Fruit fly (Drosophila melanogaster) whole organism, embryonic: Measurements from ENCODE around the gene CG43294.

ENCODE experiments used
- CG10274 ChIP-seq: fragments of 200-800 bp; sonication (Bioruptor generic); optimal IDR thresholded peaks from 3 replicates; lab custom pipeline; 2017; ENCODE audit warnings: missing biosample characterization, mild to moderate bottlenecking, missing genetic modification characterization
- CG11247 ChIP-seq: fragments of 200-800 bp; sonication (Bioruptor generic); IDR thresholded peaks from 2 replicates; pipeline ENCODE4 v1.3.6; 2022; ENCODE audit warnings: missing biosample characterization, missing genetic modification characterization
- CG14014 ChIP-seq: fragments of 200-800 bp; sonication (Bioruptor generic); IDR thresholded peaks from 2 replicates; pipeline ENCODE4 v1.3.6; 2022; ENCODE audit warnings: missing biosample characterization, missing genetic modification characterization
- CG14860 ChIP-seq: fragments of 200-800 bp; sonication (Bioruptor generic); IDR thresholded peaks from 3 replicates; pipeline ENCODE4 v1.3.6; 2022; ENCODE audit warnings: missing biosample characterization, missing genetic modification characterization; ENCODE audit not compliant: partially characterized antibody
- CG14965 ChIP-seq: fragments of 200-800 bp; sonication (Bioruptor generic); optimal IDR thresholded peaks from 2 replicates; lab custom pipeline; 2016; ENCODE audit warnings: missing biosample characterization, missing genetic modification characterization, borderline replicate concordance
- CG15073 ChIP-seq: fragments of 200-800 bp; sonication (Bioruptor generic); optimal IDR thresholded peaks from 2 replicates; lab custom pipeline; 2016; ENCODE audit warnings: missing biosample characterization, missing genetic modification characterization
- CG1603 ChIP-seq: fragments of 200-800 bp; sonication (Bioruptor generic); optimal IDR thresholded peaks from 2 replicates; lab custom pipeline; 2019; ENCODE audit warnings: missing biosample characterization, mild to moderate bottlenecking, missing genetic modification characterization, moderate library complexity
- CG16815 ChIP-seq: fragments of 200-800 bp; sonication (Bioruptor generic); optimal IDR thresholded peaks from 3 replicates; lab custom pipeline; 2017; ENCODE audit warnings: missing biosample characterization, mild to moderate bottlenecking, missing genetic modification characterization
- CG17568 ChIP-seq: fragments of 200-800 bp; sonication (Bioruptor generic); optimal IDR thresholded peaks from 2 replicates; lab custom pipeline; 2018; ENCODE audit warnings: missing biosample characterization, mild to moderate bottlenecking, missing genetic modification characterization, moderate library complexity
- CG1832 ChIP-seq: fragments of 200-800 bp; sonication (Bioruptor generic); optimal IDR thresholded peaks from 2 replicates; lab custom pipeline; 2017; ENCODE audit warnings: missing biosample characterization, mild to moderate bottlenecking, missing genetic modification characterization, inconsistent platforms
- CG18764 ChIP-seq: fragments of 200-800 bp; sonication (Bioruptor generic); optimal IDR thresholded peaks from 3 replicates; lab custom pipeline; 2016; ENCODE audit warnings: missing biosample characterization, missing genetic modification characterization
- CG6683 ChIP-seq: fragments of 200-800 bp; sonication (Bioruptor generic); optimal IDR thresholded peaks from 2 replicates; lab custom pipeline; 2017; ENCODE audit warnings: missing biosample characterization, mild to moderate bottlenecking, missing genetic modification characterization, missing genetic modification reagents
- CG7271 ChIP-seq: fragments of 200-800 bp; sonication (Bioruptor generic); optimal IDR thresholded peaks from 2 replicates; lab custom pipeline; 2018; ENCODE audit warnings: missing biosample characterization, mild to moderate bottlenecking, missing genetic modification characterization, moderate library complexity
- CG7987 ChIP-seq: fragments of 200-800 bp; sonication (Bioruptor generic); optimal IDR thresholded peaks from 2 replicates; lab custom pipeline; 2018; ENCODE audit warnings: missing biosample characterization, mild to moderate bottlenecking, missing genetic modification characterization, moderate library complexity
- CG8359 ChIP-seq: fragments of 200-800 bp; sonication (Bioruptor generic); optimal IDR thresholded peaks from 2 replicates; lab custom pipeline; 2017; ENCODE audit warnings: missing biosample characterization, mild to moderate bottlenecking, missing genetic modification characterization, borderline replicate concordance
- CG8478 ChIP-seq: fragments of >200 bp; optimal IDR thresholded peaks from 2 replicates; lab custom pipeline; 2018
- CG8944 ChIP-seq: fragments of 200-800 bp; sonication (Bioruptor generic); optimal IDR thresholded peaks from 3 replicates; lab custom pipeline; 2016; ENCODE audit warnings: missing biosample characterization, missing genetic modification characterization
- CHES-1-like ChIP-seq: fragments of 200-800 bp; sonication (Bioruptor generic); optimal IDR thresholded peaks from 2 replicates; lab custom pipeline; 2016; ENCODE audit warnings: missing biosample characterization, missing genetic modification characterization
- D ChIP-seq, 2 experiments: fragments of 200-800 bp in 1 of 2; fragments of >200 bp in 1 of 2; sonication (Bioruptor generic) in 1 of 2; optimal IDR thresholded peaks; 2 replicates in 1 of 2; 3 replicates in 1 of 2; lab custom pipeline; 2017; ENCODE audit warnings: mild to moderate bottlenecking in 1 of 2, missing biosample characterization in 1 of 2, missing genetic modification characterization in 1 of 2, missing genetic modification reagents in 1 of 2
- Doc2 ChIP-seq: fragments of 200-800 bp; sonication (Bioruptor generic); IDR thresholded peaks from 2 replicates; pipeline ENCODE4 v1.3.6; 2022; ENCODE audit warnings: missing biosample characterization, missing genetic modification characterization
- Dref ChIP-seq: fragments of 200-800 bp; sonication (Bioruptor generic); IDR thresholded peaks from 2 replicates; pipeline ENCODE4 v1.3.6; 2022; ENCODE audit warnings: missing biosample characterization, missing genetic modification characterization
- Hand ChIP-seq: fragments of 200-800 bp; sonication (Bioruptor generic); optimal IDR thresholded peaks from 2 replicates; lab custom pipeline; 2017; ENCODE audit warnings: mild to moderate bottlenecking, missing biosample characterization, missing genetic modification reagents, missing genetic modification characterization
- MBD-R2 ChIP-seq: fragments of 200-800 bp; sonication (Bioruptor generic); IDR thresholded peaks from 2 replicates; pipeline ENCODE4 v1.3.6; 2022; ENCODE audit warnings: missing biosample characterization, missing genetic modification characterization
- NFAT ChIP-seq: fragments of 200-800 bp; sonication (Bioruptor generic); IDR thresholded peaks from 2 replicates; pipeline ENCODE4 v1.3.6; 2022; ENCODE audit warnings: missing biosample characterization, missing genetic modification characterization
- Nf-YA ChIP-seq: fragments of 200-800 bp; sonication (Bioruptor generic); IDR thresholded peaks from 2 replicates; pipeline ENCODE4 v1.3.6; 2022; ENCODE audit warnings: missing biosample characterization, missing genetic modification characterization
- Pdp1 ChIP-seq, 2 experiments: fragments of 200-800 bp; sonication (Bioruptor generic); optimal IDR thresholded peaks; 3 replicates each; lab custom pipeline; 2016; ENCODE audit warnings: missing biosample characterization in 2 of 2, missing genetic modification characterization in 2 of 2, mild to moderate bottlenecking in 1 of 2, moderate library complexity in 1 of 2
- Rx ChIP-seq: fragments of 200-800 bp; sonication (Bioruptor generic); IDR thresholded peaks from 2 replicates; pipeline ENCODE4 v1.3.6; 2022; ENCODE audit warnings: missing biosample characterization, missing genetic modification characterization
- Six4 ChIP-seq: fragments of 200-800 bp; sonication (Bioruptor generic); optimal IDR thresholded peaks from 2 replicates; lab custom pipeline; 2016; ENCODE audit warnings: missing biosample characterization, missing genetic modification characterization
- TFAM ChIP-seq: fragments of 200-800 bp; sonication (Bioruptor generic); optimal IDR thresholded peaks from 2 replicates; lab custom pipeline; 2017; ENCODE audit warnings: missing biosample characterization, missing genetic modification characterization, inconsistent platforms
- ato ChIP-seq: fragments of 200-800 bp; sonication (Bioruptor generic); IDR thresholded peaks from 2 replicates; pipeline ENCODE4 v1.3.6; 2022; ENCODE audit warnings: missing biosample characterization, missing genetic modification characterization; ENCODE audit not compliant: partially characterized antibody
- bab2 ChIP-seq: fragments of 200-800 bp; sonication (Bioruptor generic); optimal IDR thresholded peaks from 2 replicates; lab custom pipeline; 2016; ENCODE audit warnings: missing biosample characterization, missing genetic modification characterization
- bcd ChIP-seq: fragments of 200-800 bp; sonication (Bioruptor generic); optimal IDR thresholded peaks from 2 replicates; lab custom pipeline; 2017; ENCODE audit warnings: missing biosample characterization, mild to moderate bottlenecking, missing genetic modification characterization
- cad ChIP-seq: fragments of >200 bp; optimal IDR thresholded peaks from 2 replicates; lab custom pipeline; 2017; ENCODE audit warnings: missing biosample characterization, missing genetic modification characterization
- dimm ChIP-seq: fragments of 200-800 bp; sonication (Bioruptor generic); IDR thresholded peaks from 2 replicates; pipeline ENCODE4 v1.3.6; 2022; ENCODE audit warnings: missing biosample characterization, missing genetic modification characterization
- fd102C ChIP-seq: fragments of 200-800 bp; sonication (Bioruptor generic); optimal IDR thresholded peaks from 2 replicates; lab custom pipeline; 2018; ENCODE audit warnings: missing biosample characterization, mild to moderate bottlenecking, missing genetic modification characterization, moderate library complexity
- gcm ChIP-seq: fragments of 200-800 bp; sonication (Bioruptor generic); optimal IDR thresholded peaks from 2 replicates; lab custom pipeline; 2019; ENCODE audit warnings: missing biosample characterization, mild to moderate bottlenecking, missing genetic modification characterization, moderate library complexity
- gfzf ChIP-seq: fragments of 200-800 bp; sonication (Bioruptor generic); optimal IDR thresholded peaks from 2 replicates; lab custom pipeline; 2016; ENCODE audit warnings: missing biosample characterization, mild to moderate bottlenecking, missing genetic modification characterization, moderate library complexity
- kah ChIP-seq: fragments of 200-800 bp; sonication (Bioruptor generic); optimal IDR thresholded peaks from 2 replicates; lab custom pipeline; 2018; ENCODE audit warnings: missing biosample characterization, mild to moderate bottlenecking, missing genetic modification characterization
- klu ChIP-seq: fragments of 200-800 bp; sonication (Bioruptor generic); IDR thresholded peaks from 2 replicates; pipeline ENCODE4 v1.3.6; 2022; ENCODE audit warnings: missing biosample characterization, missing genetic modification characterization
- oc ChIP-seq: fragments of 200-800 bp; sonication (Bioruptor generic); optimal IDR thresholded peaks from 2 replicates; lab custom pipeline; 2018; ENCODE audit warnings: missing biosample characterization, mild to moderate bottlenecking, missing genetic modification characterization, moderate library complexity
- pfk ChIP-seq: fragments of 200-800 bp; sonication (Bioruptor generic); optimal IDR thresholded peaks from 2 replicates; lab custom pipeline; 2018; ENCODE audit warnings: missing biosample characterization, mild to moderate bottlenecking, missing genetic modification characterization, moderate library complexity
- pros ChIP-seq: fragments of 200-800 bp; sonication (Bioruptor generic); optimal IDR thresholded peaks from 3 replicates; lab custom pipeline; 2019; ENCODE audit warnings: missing biosample characterization, mild to moderate bottlenecking, missing genetic modification characterization, moderate library complexity
- pzg ChIP-seq: fragments of 200-800 bp; sonication (Bioruptor generic); optimal IDR thresholded peaks from 3 replicates; lab custom pipeline; 2018; ENCODE audit warnings: missing biosample characterization, mild to moderate bottlenecking, missing genetic modification characterization, moderate library complexity
- ranshi ChIP-seq: fragments of 200-800 bp; sonication (Bioruptor generic); IDR thresholded peaks from 2 replicates; pipeline ENCODE4 v1.3.6; 2022; ENCODE audit warnings: missing biosample characterization, missing genetic modification characterization
- ro ChIP-seq: fragments of 200-800 bp; sonication (Bioruptor generic); IDR thresholded peaks from 2 replicates; pipeline ENCODE4 v1.3.6; 2022; ENCODE audit warnings: missing biosample characterization, missing genetic modification characterization
- run ChIP-seq: fragments of 200-800 bp; sonication (Bioruptor generic); optimal IDR thresholded peaks from 3 replicates; lab custom pipeline; 2018; ENCODE audit warnings: missing biosample characterization, mild to moderate bottlenecking, missing genetic modification characterization
- sd ChIP-seq: fragments of 200-800 bp; sonication (Bioruptor generic); optimal IDR thresholded peaks from 3 replicates; lab custom pipeline; 2018; ENCODE audit warnings: missing biosample characterization, mild to moderate bottlenecking, missing genetic modification characterization, moderate library complexity
- slp2 ChIP-seq: fragments of 200-800 bp; sonication (Bioruptor generic); optimal IDR thresholded peaks from 2 replicates; lab custom pipeline; 2016; ENCODE audit warnings: missing biosample characterization, missing genetic modification characterization
- zen ChIP-seq: fragments of 200-800 bp; sonication (Bioruptor generic); optimal IDR thresholded peaks from 3 replicates; lab custom pipeline; 2018; ENCODE audit warnings: missing biosample characterization, mild to moderate bottlenecking, missing genetic modification characterization, moderate library complexity

Gene CG43294

DNA sequence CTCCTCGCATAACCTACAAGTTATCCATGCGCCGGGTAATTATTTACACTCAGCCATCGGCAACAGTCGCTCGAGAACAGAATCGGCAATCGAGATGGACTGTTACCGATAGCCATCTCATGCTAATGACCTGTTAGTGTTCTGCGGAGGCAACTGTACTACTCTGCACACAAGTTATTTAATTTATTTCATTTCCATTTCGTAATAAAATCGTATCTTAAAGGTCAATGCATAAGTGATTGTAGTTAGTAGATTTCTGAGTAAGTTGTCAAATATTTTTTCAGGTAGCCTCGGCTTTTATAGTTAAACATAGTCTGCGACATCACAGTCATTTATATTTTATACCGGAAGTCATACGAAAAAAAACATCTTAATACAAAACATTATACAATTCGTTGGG lies 36.9 kb upstream of the CG43294 start, which contains the start of gene CG11588:
TSS of gene CG11588 (plus strand) at position 301 of the 400 bp plus-strand sequence.
- TF ChIP-seq Rx (GFP tag; lab: Robert Waterston, UW) (no peak), CG14965 (GFP tag; lab: Kevin White, UChicago) (no peak), bab2 (no peak), fd102C (GFP tag; lab: Kevin White, UChicago) (no peak), ro (GFP tag; lab: Robert Waterston, UW) (no peak), CHES-1-like (GFP tag; lab: Kevin White, UChicago) (no peak), CG7271 (no peak), CG8478 (lab: Kevin White, UChicago) (no peak), pros (GFP tag; lab: Kevin White, UChicago) (no peak), CG16815 (GFP tag; lab: Kevin White, UChicago) (no peak), klu (GFP tag; lab: Robert Waterston, UW) (no peak), slp2 (no peak), TFAM (GFP tag; lab: Kevin White, UChicago) (no peak), MBD-R2 (GFP tag; lab: Robert Waterston, UW) (no peak), CG1603 (tag; lab: Kevin White, UChicago) (no peak), oc (tag; lab: Kevin White, UChicago) (no peak), pfk (no peak)

DNA sequence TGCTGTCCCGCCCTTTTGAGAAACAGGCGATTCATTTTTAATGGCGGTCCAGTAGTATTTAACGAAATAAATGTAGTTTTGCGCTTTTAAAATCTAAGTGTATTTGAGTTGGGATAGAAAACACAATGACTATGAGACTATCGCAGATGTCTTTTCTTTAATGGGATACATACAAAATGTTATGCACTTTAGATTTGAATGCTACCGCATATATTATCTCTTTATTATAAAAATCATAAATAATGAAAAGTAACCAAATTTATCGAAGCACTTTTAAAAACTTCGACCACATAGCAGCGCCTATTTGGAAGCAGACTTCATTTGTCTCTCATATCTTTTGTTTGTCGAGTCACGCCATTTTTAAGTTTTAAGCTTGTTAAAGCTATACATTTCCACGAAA lies 33.4 kb upstream of the CG43294 start, which contains the start of gene SdhAL:
TSS of gene SdhAL (minus strand) at position 101 of the 400 bp plus-strand sequence.
- no peak for TF ChIP-seq CG7271
- no peak for TF ChIP-seq CG17568 (GFP tag; lab: Kevin White, UChicago)
- no peak for TF ChIP-seq fd102C (GFP tag; lab: Kevin White, UChicago)
- no peak for TF ChIP-seq gcm (GFP tag; lab: Kevin White, UChicago)
- no peak for TF ChIP-seq Six4
- no peak for TF ChIP-seq Hand (GFP tag; lab: Kevin White, UChicago)
- TF ChIP-seq Doc2 (GFP tag; lab: Robert Waterston, UW), result no peak
- no peak for TF ChIP-seq NFAT (GFP tag; lab: Robert Waterston, UW)
- TF ChIP-seq kah, result no peak
- TF ChIP-seq Nf-YA (GFP tag; lab: Robert Waterston, UW), result no peak
- no peak for TF ChIP-seq run (tag; lab: Kevin White, UChicago)
- no peak for TF ChIP-seq CG7987 (GFP tag; lab: Kevin White, UChicago)
- no peak for TF ChIP-seq ato (GFP tag; lab: Robert Waterston, UW)
- TF ChIP-seq CG14014 (GFP tag; lab: Robert Waterston, UW), result no peak
- no peak for TF ChIP-seq CG1832 (GFP tag; lab: Kevin White, UChicago)
- TF ChIP-seq gfzf (GFP tag; lab: Kevin White, UChicago), result no peak
- TF ChIP-seq Dref, result no peak
- no peak for TF ChIP-seq CG8359
- TF ChIP-seq Pdp1 (GFP tag; optimal IDR thresholded peaks at IDR 0.05; lab: Kevin White, UChicago), result no peak
- no peak for TF ChIP-seq CG6683 (GFP tag; lab: Kevin White, UChicago)

DNA sequence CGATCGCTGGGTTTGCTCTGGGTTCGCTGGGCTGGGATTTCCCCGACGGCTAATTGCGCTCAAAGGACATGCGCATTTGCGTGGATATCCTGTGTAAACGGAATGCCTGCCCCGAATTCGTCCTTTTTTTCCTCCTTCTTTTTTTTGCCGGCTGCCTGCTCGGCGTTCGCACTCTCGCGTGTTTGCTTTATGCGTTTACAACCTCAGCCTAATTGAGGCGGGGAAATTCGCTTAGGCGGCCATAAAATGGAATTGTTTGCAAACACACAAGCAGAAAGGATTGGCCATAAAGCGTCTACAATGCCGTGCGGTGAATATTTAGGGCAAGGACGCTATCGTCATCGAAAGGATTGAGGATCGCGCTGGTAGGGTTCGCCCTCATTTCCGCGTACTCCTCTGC lies 32.7 kb upstream of the CG43294 start:
- TF ChIP-seq CG18764, result no peak
- TF ChIP-seq D (optimal IDR thresholded peaks at IDR 0.05; lab: Kevin White, UChicago), result peak; percentile 41
- no peak for TF ChIP-seq D (GFP tag; optimal IDR thresholded peaks at IDR 0.05; lab: Kevin White, UChicago)
- TF ChIP-seq cad (GFP tag; lab: Kevin White, UChicago), result peak; percentile 99
- TF ChIP-seq CG15073 (GFP tag; lab: Kevin White, UChicago), result no peak
- no peak for TF ChIP-seq CG1603 (tag; lab: Kevin White, UChicago)
- TF ChIP-seq pzg (GFP tag; lab: Kevin White, UChicago), result no peak
- 0 out of 2 replicates have a peak, but pooled peaks have one; percentile 2 for TF ChIP-seq CG11247 (GFP tag; lab: Robert Waterston, UW)
- TF ChIP-seq CG8944 (GFP tag; lab: Kevin White, UChicago), result no peak
- TF ChIP-seq CG10274 (GFP tag; lab: Kevin White, UChicago), result no peak
- TF ChIP-seq ranshi (GFP tag; lab: Robert Waterston, UW), result no peak
- TF ChIP-seq zen (tag; lab: Kevin White, UChicago), result peak; percentile 90
- no peak for TF ChIP-seq sd (tag; lab: Kevin White, UChicago)
- no peak for TF ChIP-seq dimm (GFP tag; lab: Robert Waterston, UW)
- TF ChIP-seq CG14860 (GFP tag; lab: Robert Waterston, UW), result no peak
- TF ChIP-seq bcd, result no peak
